Worm (Caenorhabditis elegans): ENCODE results near the gene F28B4.1.

- no peak for TF ChIP-seq cog-1 (tag; optimal IDR thresholded peaks at IDR 0.05)
- no peak for TF ChIP-seq klf-2 (GFP tag; conservative IDR thresholded peaks at IDR 0.05)
- TF ChIP-seq T22C8.4 (GFP tag; IDR thresholded peaks at IDR 0.05) = no peak
- TF ChIP-seq med-1 (GFP tag; optimal IDR thresholded peaks at IDR 0.05; ENCODE audit: insufficient read depth) = no peak
- TF ChIP-seq ztf-23 (GFP tag; IDR thresholded peaks at IDR 0.05) = no peak
These were observed 48.7 kb upstream of the F28B4.1 start for ce11 chrX:3156062-3156791.
